Worm (Caenorhabditis elegans) whole organism, late embryonic: ENCODE data around the gene clec-227.

ENCODE experiments used
- K09A11.1 ChIP-seq: sonication (generic microtip); optimal IDR thresholded peaks from 2 replicates; lab custom pipeline; 2017; ENCODE audit warnings: antibody characterized with exemption, mild to moderate bottlenecking, missing genetic modification characterization, missing compliant biosample characterization; ENCODE audit not compliant: insufficient read depth
- ceh-24 ChIP-seq: sonication (generic microtip); optimal IDR thresholded peaks from 2 replicates; lab custom pipeline; 2016; ENCODE audit warnings: mild to moderate bottlenecking, missing genetic modification characterization, missing compliant biosample characterization
- ceh-30 ChIP-seq: fragments of 150-350 bp; optimal IDR thresholded peaks from 2 replicates; lab custom pipeline; 2014; ENCODE audit warnings: missing biosample characterization, missing genetic modification characterization
- ets-4 ChIP-seq: sonication (generic microtip); optimal IDR thresholded peaks from 2 replicates; lab custom pipeline; 2016; ENCODE audit warnings: missing genetic modification characterization, missing compliant biosample characterization
- pat-9 ChIP-seq: fragments of 200-800 bp; sonication (Bioruptor generic); optimal IDR thresholded peaks from 2 replicates; lab custom pipeline; 2018; ENCODE audit warnings: mild to moderate bottlenecking, missing genetic modification characterization, moderate library complexity, missing compliant biosample characterization

DNA sequence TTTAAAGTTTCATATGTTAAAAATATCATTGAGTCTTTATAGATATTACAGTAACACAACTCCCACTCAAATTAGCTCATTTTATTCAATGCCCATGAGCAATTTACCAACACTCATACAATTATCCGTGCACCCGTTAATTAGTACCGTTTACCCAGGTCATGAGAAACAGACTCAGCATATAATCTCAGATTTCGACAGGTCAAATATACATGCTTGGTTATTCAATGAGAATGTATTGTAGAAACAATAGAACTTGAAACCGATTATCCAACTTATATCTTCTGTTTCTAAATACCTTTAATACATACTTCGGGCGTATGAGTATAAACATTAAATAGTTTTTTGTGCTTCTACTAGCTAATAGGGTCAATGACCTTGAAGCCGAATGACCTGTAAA lies 36.1 kb upstream of the clec-227 start:
- TF ChIP-seq K09A11.1 (tag; lab: Kevin White, UChicago): no peak
- TF ChIP-seq pat-9 (tag; lab: Kevin White, UChicago): no peak
- TF ChIP-seq ceh-24 (tag; lab: Kevin White, UChicago): no peak
- no peak for TF ChIP-seq ets-4 (tag; lab: Kevin White, UChicago)
- no peak for TF ChIP-seq ceh-30 (tag; lab: Kevin White, UChicago)
